Worm (Caenorhabditis elegans) whole organism, mixed stage, embryonic: ENCODE results near the gene F19C6.5.

ENCODE experiments used
- elt-3 ChIP-seq: fragments of 150-350 bp; optimal IDR thresholded peaks from 2 replicates; lab custom pipeline; 2014; ENCODE audit warnings: missing biosample characterization, missing genetic modification characterization
- lsy-2 ChIP-seq: fragments of 150-350 bp; optimal IDR thresholded peaks from 2 replicates; lab custom pipeline; 2014; ENCODE audit warnings: missing biosample characterization, missing genetic modification characterization
- mep-1 ChIP-seq: fragments of 150-350 bp; optimal IDR thresholded peaks from 2 replicates; lab custom pipeline; 2017; ENCODE audit warnings: missing biosample characterization, missing genetic modification reagents, missing genetic modification characterization, inconsistent platforms
- nhr-12 ChIP-seq: fragments of 150-350 bp; optimal IDR thresholded peaks from 2 replicates; lab custom pipeline; 2014; ENCODE audit warnings: missing biosample characterization, missing genetic modification characterization
- nhr-28 ChIP-seq: fragments of 150-350 bp; optimal IDR thresholded peaks from 2 replicates; lab custom pipeline; 2014; ENCODE audit warnings: missing biosample characterization, missing genetic modification characterization
- unc-62 ChIP-seq: fragments of 150-350 bp; optimal IDR thresholded peaks from 2 replicates; lab custom pipeline; 2014; ENCODE audit warnings: missing biosample characterization, missing genetic modification reagents, missing genetic modification characterization

- no peak for TF ChIP-seq unc-62 (GFP tag; lab: Kevin White, UChicago)
- no peak for TF ChIP-seq lsy-2
- TF ChIP-seq nhr-12 (tag; lab: Kevin White, UChicago) = no peak
- TF ChIP-seq mep-1 (tag; lab: Kevin White, UChicago) = no peak
- no peak for TF ChIP-seq nhr-28 (tag; lab: Kevin White, UChicago)
- TF ChIP-seq elt-3 = no peak
These were observed 36.2 kb downstream of the F19C6.5 start for ce11 chrX:9948528-9948927.
